Fruit fly (Drosophila melanogaster) whole organism, embryonic: Measurements from ENCODE around the gene Nse1.

Source experiments
- Asciz ChIP-seq: fragments of 200-800 bp; sonication (Bioruptor generic); optimal IDR thresholded peaks from 2 replicates; lab custom pipeline; 2017; ENCODE audit warnings: missing biosample characterization, mild to moderate bottlenecking, missing genetic modification characterization, missing genetic modification reagents
- Atf-2 ChIP-seq: fragments of 200-800 bp; sonication (Bioruptor generic); optimal IDR thresholded peaks from 2 replicates; lab custom pipeline; 2016; ENCODE audit warnings: missing biosample characterization, missing genetic modification characterization
- Atf6 ChIP-seq: fragments of 200-800 bp; sonication (Bioruptor generic); IDR thresholded peaks from 2 replicates; pipeline ENCODE4 v1.3.6; 2022; ENCODE audit warnings: missing biosample characterization, missing genetic modification characterization
- CG10209 ChIP-seq: fragments of 200-800 bp; sonication (Bioruptor generic); optimal IDR thresholded peaks from 3 replicates; lab custom pipeline; 2017; ENCODE audit warnings: missing biosample characterization, mild to moderate bottlenecking, missing genetic modification characterization, missing genetic modification reagents
- CG10979 ChIP-seq: fragments of 200-800 bp; sonication (Bioruptor generic); optimal IDR thresholded peaks from 2 replicates; lab custom pipeline; 2018; ENCODE audit warnings: missing biosample characterization, mild to moderate bottlenecking, missing genetic modification characterization, moderate library complexity
- CG11560 ChIP-seq: fragments of 200-800 bp; sonication (Bioruptor generic); IDR thresholded peaks from 3 replicates; pipeline ENCODE4 v1.3.6; 2022; ENCODE audit warnings: missing biosample characterization, missing genetic modification characterization
- CG11723 ChIP-seq: fragments of 200-800 bp; sonication (Bioruptor generic); optimal IDR thresholded peaks from 2 replicates; lab custom pipeline; 2017; ENCODE audit warnings: missing biosample characterization, mild to moderate bottlenecking, missing genetic modification characterization
- CG12104 ChIP-seq: fragments of 200-800 bp; sonication (Bioruptor generic); optimal IDR thresholded peaks from 3 replicates; lab custom pipeline; 2016; ENCODE audit warnings: missing biosample characterization, missing genetic modification characterization
- CG1529 ChIP-seq: fragments of 200-800 bp; sonication (Bioruptor generic); optimal IDR thresholded peaks from 3 replicates; lab custom pipeline; 2018; ENCODE audit warnings: missing biosample characterization, missing genetic modification characterization
- CG15479 ChIP-seq: fragments of 200-800 bp; sonication (Bioruptor generic); optimal IDR thresholded peaks from 3 replicates; lab custom pipeline; 2019; ENCODE audit warnings: missing biosample characterization, mild to moderate bottlenecking, missing genetic modification characterization, moderate library complexity
- CG17612 ChIP-seq: fragments of 200-800 bp; sonication (Bioruptor generic); IDR thresholded peaks from 2 replicates; pipeline ENCODE4 v1.3.6; 2022; ENCODE audit warnings: missing biosample characterization, missing genetic modification characterization
- CG17829 ChIP-seq: fragments of 200-800 bp; optimal IDR thresholded peaks from 2 replicates; lab custom pipeline; 2019; ENCODE audit warnings: missing biosample characterization, mild to moderate bottlenecking, missing genetic modification characterization, moderate library complexity
- CG31224 ChIP-seq: fragments of 200-800 bp; sonication (Bioruptor generic); IDR thresholded peaks from 2 replicates; pipeline ENCODE4 v1.3.6; 2022; ENCODE audit warnings: missing biosample characterization, missing genetic modification characterization
- CG31365 ChIP-seq: fragments of 200-800 bp; sonication (Bioruptor generic); optimal IDR thresholded peaks from 2 replicates; lab custom pipeline; 2018; ENCODE audit warnings: missing biosample characterization, mild to moderate bottlenecking, missing genetic modification characterization
- CG3838 ChIP-seq: fragments of 200-800 bp; sonication (Bioruptor generic); optimal IDR thresholded peaks from 3 replicates; lab custom pipeline; 2016; ENCODE audit warnings: missing biosample characterization, missing genetic modification characterization
- CG4424 ChIP-seq: fragments of 200-800 bp; sonication (Bioruptor generic); optimal IDR thresholded peaks from 3 replicates; lab custom pipeline; 2016; ENCODE audit warnings: missing biosample characterization, missing genetic modification characterization
- CG4617 ChIP-seq: fragments of 200-800 bp; sonication (Bioruptor generic); optimal IDR thresholded peaks from 3 replicates; lab custom pipeline; 2016; ENCODE audit warnings: missing biosample characterization, missing genetic modification characterization, borderline replicate concordance
- CG5245 ChIP-seq: fragments of 200-800 bp; sonication (Bioruptor generic); optimal IDR thresholded peaks from 3 replicates; lab custom pipeline; 2016; ENCODE audit warnings: missing biosample characterization, missing genetic modification characterization
- CG6254 ChIP-seq: fragments of 200-800 bp; sonication (Bioruptor generic); optimal IDR thresholded peaks from 3 replicates; lab custom pipeline; 2017; ENCODE audit warnings: mild to moderate bottlenecking, missing biosample characterization, missing genetic modification reagents, missing genetic modification characterization
- CG6765 ChIP-seq: fragments of 200-800 bp; sonication (Bioruptor generic); optimal IDR thresholded peaks from 3 replicates; lab custom pipeline; 2017; ENCODE audit warnings: missing biosample characterization, mild to moderate bottlenecking, missing genetic modification characterization
- CG9797 ChIP-seq: fragments of 200-800 bp; sonication (Bioruptor generic); optimal IDR thresholded peaks from 3 replicates; lab custom pipeline; 2018; ENCODE audit warnings: missing biosample characterization, mild to moderate bottlenecking, missing genetic modification characterization
- CG9817 ChIP-seq: fragments of 200-800 bp; sonication (Bioruptor generic); optimal IDR thresholded peaks from 2 replicates; lab custom pipeline; 2018; ENCODE audit warnings: missing biosample characterization, mild to moderate bottlenecking, missing genetic modification characterization, moderate library complexity
- Dll ChIP-seq: fragments of 200-800 bp; sonication (Bioruptor generic); IDR thresholded peaks from 4 replicates; pipeline ENCODE4 v1.3.6; 2022; ENCODE audit warnings: missing biosample characterization, missing genetic modification characterization; ENCODE audit not compliant: partially characterized antibody
- Eip74EF ChIP-seq, 2 experiments: fragments of 200-800 bp in 1 of 2; fragments of >200 bp in 1 of 2; sonication (Bioruptor generic) in 1 of 2; optimal IDR thresholded peaks; 2 replicates each; lab custom pipeline; 2017 to 2019; ENCODE audit warnings: missing biosample characterization in 2 of 2, missing genetic modification characterization in 2 of 2, mild to moderate bottlenecking in 1 of 2, moderate library complexity in 1 of 2
- Fer1 ChIP-seq: fragments of 200-800 bp; sonication (Bioruptor generic); optimal IDR thresholded peaks from 2 replicates; lab custom pipeline; 2017; ENCODE audit warnings: missing biosample characterization, mild to moderate bottlenecking, missing genetic modification characterization
- HHEX ChIP-seq: fragments of 200-800 bp; sonication (Bioruptor generic); optimal IDR thresholded peaks from 3 replicates; lab custom pipeline; 2017; ENCODE audit warnings: missing biosample characterization, mild to moderate bottlenecking, missing genetic modification characterization, missing genetic modification reagents
- HLHmδ ChIP-seq: fragments of 200-800 bp; sonication (Bioruptor generic); optimal IDR thresholded peaks from 2 replicates; lab custom pipeline; 2018; ENCODE audit warnings: missing biosample characterization, mild to moderate bottlenecking, missing genetic modification characterization, moderate library complexity
- Hmx ChIP-seq: fragments of 200-800 bp; sonication (Bioruptor generic); optimal IDR thresholded peaks from 2 replicates; lab custom pipeline; 2016; ENCODE audit warnings: missing biosample characterization, missing genetic modification characterization
- Lpt ChIP-seq: fragments of >200 bp; optimal IDR thresholded peaks from 2 replicates; lab custom pipeline; 2018; ENCODE audit warnings: missing biosample characterization, missing genetic modification characterization
- Mad ChIP-seq: fragments of 200-800 bp; sonication (Bioruptor generic); optimal IDR thresholded peaks from 2 replicates; lab custom pipeline; 2016; ENCODE audit warnings: missing biosample characterization, missing genetic modification characterization
- Meics ChIP-seq: fragments of 200-800 bp; sonication (Bioruptor generic); optimal IDR thresholded peaks from 2 replicates; lab custom pipeline; 2017; ENCODE audit warnings: missing biosample characterization, mild to moderate bottlenecking, missing genetic modification characterization
- Oaz ChIP-seq: fragments of 200-800 bp; sonication (Bioruptor generic); IDR thresholded peaks from 2 replicates; pipeline ENCODE4 v1.3.6; 2022; ENCODE audit warnings: missing biosample characterization, missing genetic modification characterization
- Pdp1 ChIP-seq, 2 experiments: fragments of 200-800 bp; sonication (Bioruptor generic); optimal IDR thresholded peaks; 3 replicates each; lab custom pipeline; 2016; ENCODE audit warnings: missing biosample characterization in 2 of 2, missing genetic modification characterization in 2 of 2, mild to moderate bottlenecking in 1 of 2, moderate library complexity in 1 of 2
- Ravus ChIP-seq: fragments of 200-800 bp; sonication (Bioruptor generic); IDR thresholded peaks from 2 replicates; pipeline ENCODE4 v1.3.6; 2022; ENCODE audit warnings: missing biosample characterization, missing genetic modification characterization
- Sry-β ChIP-seq: fragments of 200-800 bp; sonication (Bioruptor generic); optimal IDR thresholded peaks from 2 replicates; lab custom pipeline; 2018; ENCODE audit warnings: missing biosample characterization, mild to moderate bottlenecking, missing genetic modification characterization, moderate library complexity
- Usf ChIP-seq: fragments of 200-800 bp; sonication (Bioruptor generic); optimal IDR thresholded peaks from 2 replicates; lab custom pipeline; 2017; ENCODE audit warnings: missing genotype, missing biosample characterization, missing genetic modification characterization
- esg ChIP-seq: fragments of 200-800 bp; sonication (Bioruptor generic); conservative IDR thresholded peaks from 2 replicates; pipeline ENCODE4 v1.3.6; 2022; ENCODE audit warnings: missing biosample characterization, missing genetic modification characterization
- fd3F ChIP-seq: fragments of 200-800 bp; sonication (Bioruptor generic); optimal IDR thresholded peaks from 2 replicates; lab custom pipeline; 2018; ENCODE audit warnings: missing biosample characterization, mild to moderate bottlenecking, missing genetic modification characterization, moderate library complexity
- grau ChIP-seq: fragments of 200-800 bp; optimal IDR thresholded peaks from 3 replicates; lab custom pipeline; 2019; ENCODE audit warnings: missing biosample characterization, mild to moderate bottlenecking, missing genetic modification characterization, moderate library complexity
- hth ChIP-seq: fragments of >200 bp; optimal IDR thresholded peaks from 2 replicates; lab custom pipeline; 2017; ENCODE audit warnings: inconsistent platforms
- inv ChIP-seq: fragments of 200-800 bp; sonication (Bioruptor generic); IDR thresholded peaks from 2 replicates; pipeline ENCODE4 v1.3.6; 2022; ENCODE audit warnings: missing biosample characterization, missing genetic modification characterization; ENCODE audit not compliant: partially characterized antibody
- nerfin-2 ChIP-seq: fragments of 200-800 bp; sonication (Bioruptor generic); IDR thresholded peaks from 2 replicates; pipeline ENCODE4 v1.3.6; 2022; ENCODE audit warnings: missing biosample characterization, missing genetic modification characterization; ENCODE audit not compliant: partially characterized antibody
- oc ChIP-seq: fragments of 200-800 bp; sonication (Bioruptor generic); optimal IDR thresholded peaks from 2 replicates; lab custom pipeline; 2018; ENCODE audit warnings: missing biosample characterization, mild to moderate bottlenecking, missing genetic modification characterization, moderate library complexity
- phol ChIP-seq: fragments of 200-800 bp; sonication (Bioruptor generic); optimal IDR thresholded peaks from 3 replicates; lab custom pipeline; 2018; ENCODE audit warnings: missing biosample characterization, mild to moderate bottlenecking, missing genetic modification characterization, moderate library complexity
- ranshi ChIP-seq: fragments of 200-800 bp; sonication (Bioruptor generic); IDR thresholded peaks from 2 replicates; pipeline ENCODE4 v1.3.6; 2022; ENCODE audit warnings: missing biosample characterization, missing genetic modification characterization
- shn ChIP-seq: fragments of 200-800 bp; sonication (Bioruptor generic); optimal IDR thresholded peaks from 3 replicates; lab custom pipeline; 2016; ENCODE audit warnings: missing biosample characterization, missing genetic modification characterization
- sisA ChIP-seq: fragments of 200-800 bp; sonication (Bioruptor generic); IDR thresholded peaks from 2 replicates; pipeline ENCODE4 v1.3.6; 2022; ENCODE audit warnings: missing biosample characterization, missing genetic modification characterization
- vnd ChIP-seq: fragments of 200-800 bp; sonication (Bioruptor generic); IDR thresholded peaks from 3 replicates; pipeline ENCODE4 v1.3.6; 2022; ENCODE audit warnings: missing biosample characterization, missing genetic modification characterization; ENCODE audit not compliant: partially characterized antibody
- wor ChIP-seq: fragments of 200-800 bp; sonication (Bioruptor generic); IDR thresholded peaks from 2 replicates; pipeline ENCODE4 v1.3.6; 2022; ENCODE audit warnings: missing biosample characterization, missing genetic modification characterization
- z ChIP-seq: fragments of 200-800 bp; sonication (Bioruptor generic); IDR thresholded peaks from 3 replicates; pipeline ENCODE4 v1.3.6; 2022; ENCODE audit warnings: missing biosample characterization, missing genetic modification characterization
- zfh2 ChIP-seq: fragments of 200-800 bp; sonication (Bioruptor generic); optimal IDR thresholded peaks from 2 replicates; lab custom pipeline; 2016; ENCODE audit warnings: missing biosample characterization, missing genetic modification characterization

The Nse1 gene

dm6 chr2L:6700742-6701141 lies 23.3 kb upstream of the Nse1 start (continued):
- no peak for TF ChIP-seq CG11560 (tag; lab: Robert Waterston, UW)
- no peak for TF ChIP-seq grau
- TF ChIP-seq Sry-β (GFP tag; lab: Kevin White, UChicago), result no peak
- TF ChIP-seq CG10979, result peak; percentile 2
- TF ChIP-seq CG31365 (tag; lab: Kevin White, UChicago), result no peak
- TF ChIP-seq CG9817, result no peak
- no peak for TF ChIP-seq ranshi (GFP tag; lab: Robert Waterston, UW)
- no peak for TF ChIP-seq CG3838 (GFP tag; lab: Kevin White, UChicago)
- no peak for TF ChIP-seq Atf-2 (GFP tag; lab: Kevin White, UChicago)
- TF ChIP-seq CG9797 (GFP tag; lab: Kevin White, UChicago), result no peak
- no peak for TF ChIP-seq hth
- TF ChIP-seq fd3F (GFP tag; lab: Kevin White, UChicago), result no peak
- no peak for TF ChIP-seq Oaz (GFP tag; lab: Robert Waterston, UW)
- TF ChIP-seq Usf (GFP tag; lab: Kevin White, UChicago), result no peak
- peak; percentile 2 for TF ChIP-seq HLHmδ (GFP tag; lab: Kevin White, UChicago)
- no peak for TF ChIP-seq Fer1 (GFP tag; lab: Kevin White, UChicago)
- no peak for TF ChIP-seq CG17612 (GFP tag; lab: Robert Waterston, UW)
- no peak for TF ChIP-seq Hmx (GFP tag; lab: Kevin White, UChicago)
- no peak for TF ChIP-seq Ravus (GFP tag; lab: Robert Waterston, UW)
- TF ChIP-seq oc (tag; lab: Kevin White, UChicago), result peak; percentile 10
- no peak for TF ChIP-seq CG6765 (GFP tag; lab: Kevin White, UChicago)
- TF ChIP-seq CG15479 (GFP tag; lab: Kevin White, UChicago), result peak; percentile 91
- TF ChIP-seq CG31224 (GFP tag; lab: Robert Waterston, UW), result no peak
- no peak for TF ChIP-seq CG5245 (GFP tag; lab: Kevin White, UChicago)
- TF ChIP-seq Asciz, result peak; percentile 36
- TF ChIP-seq sisA (GFP tag; lab: Robert Waterston, UW), result no peak
- TF ChIP-seq CG17829 (tag; lab: Kevin White, UChicago), result no peak
- no peak for TF ChIP-seq Dll (GFP tag; lab: Robert Waterston, UW)
- no peak for TF ChIP-seq HHEX (GFP tag; lab: Kevin White, UChicago)
- TF ChIP-seq CG6254 (GFP tag; lab: Kevin White, UChicago), result no peak
- TF ChIP-seq CG4617, result no peak
- TF ChIP-seq zfh2 (GFP tag; lab: Kevin White, UChicago), result no peak
- TF ChIP-seq phol (tag; lab: Kevin White, UChicago), result no peak
- TF ChIP-seq Meics (GFP tag; lab: Kevin White, UChicago), result no peak
- no peak for TF ChIP-seq shn (GFP tag; lab: Kevin White, UChicago)
- TF ChIP-seq wor (GFP tag; lab: Robert Waterston, UW), result no peak
- no peak for TF ChIP-seq z (GFP tag; lab: Robert Waterston, UW)
- TF ChIP-seq Pdp1 (GFP tag; optimal IDR thresholded peaks at IDR 0.05; lab: Kevin White, UChicago), result peak in 1 of 2 experiments; percentile 49
- no peak for TF ChIP-seq CG12104
- TF ChIP-seq Atf6 (GFP tag; lab: Robert Waterston, UW), result no peak
- TF ChIP-seq nerfin-2 (GFP tag; lab: Robert Waterston, UW), result no peak
- no peak for TF ChIP-seq Eip74EF (GFP tag; optimal IDR thresholded peaks at IDR 0.05; lab: Kevin White, UChicago)
- TF ChIP-seq CG1529, result no peak
- TF ChIP-seq inv (GFP tag; lab: Robert Waterston, UW), result no peak
- no peak for TF ChIP-seq CG4424
- no peak for TF ChIP-seq esg (GFP tag; lab: Robert Waterston, UW)
- TF ChIP-seq vnd (GFP tag; lab: Robert Waterston, UW), result no peak
- no peak for TF ChIP-seq Mad (GFP tag; lab: Kevin White, UChicago)
- no peak for TF ChIP-seq CG11723 (GFP tag; lab: Kevin White, UChicago)
- peak; percentile 64 for TF ChIP-seq CG10209 (GFP tag; lab: Kevin White, UChicago)
- TF ChIP-seq Lpt (GFP tag; lab: Kevin White, UChicago), result no peak
